Worm (Caenorhabditis elegans): ENCODE data around the gene fbxa-89.

Gene fbxa-89

DNA sequence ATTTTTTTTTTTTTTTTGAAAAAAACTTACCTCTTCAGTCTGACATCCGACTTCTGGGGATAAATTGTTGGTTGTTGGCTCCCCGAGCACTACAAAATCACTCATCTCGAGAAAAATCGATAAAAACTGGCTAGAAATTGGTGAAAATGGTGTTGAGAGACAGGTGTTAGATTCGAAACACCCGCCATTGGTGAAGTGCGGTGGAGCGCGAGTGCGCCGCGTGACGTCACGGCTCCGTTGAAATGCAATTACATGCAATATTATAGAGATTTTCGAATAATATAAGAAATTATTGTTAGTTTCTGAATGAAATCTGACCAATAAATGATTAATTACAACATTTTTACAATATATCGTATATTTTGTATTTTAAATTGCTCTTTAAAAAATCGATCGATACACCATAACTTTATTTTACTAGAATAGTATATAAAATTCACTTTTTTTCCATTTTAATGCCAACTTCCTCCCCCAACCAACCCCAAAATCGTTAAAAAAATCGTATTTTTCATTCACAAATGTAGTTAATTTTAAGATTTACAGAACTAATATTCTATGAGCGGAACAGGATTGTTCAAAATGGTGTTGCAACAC, 9.8 kb upstream of the fbxa-89 start, which contains the start of the genes Y75B8A.18 and Y75B8A.19:
Gene Y75B8A.18, minus strand, starts transcription at position 142 of the 594 bp plus-strand sequence.
Gene Y75B8A.19, plus strand, starts transcription at position 544 of the 594 bp plus-strand sequence.
- TF ChIP-seq lin-38 (GFP tag; IDR thresholded peaks at IDR 0.05) (peak; percentile 95), hif-1 (tag; optimal IDR thresholded peaks at IDR 0.05) (peak in 1 of 2 experiments; percentile 10), dve-1 (tag; optimal IDR thresholded peaks at IDR 0.05; ENCODE audit: insufficient read depth) (peak; percentile 4), unc-62 (GFP tag; optimal IDR thresholded peaks at IDR 0.05 in 1 of 2) (peak in 1 of 2 experiments; percentile 58), unc-62 (tag; optimal IDR thresholded peaks at IDR 0.05) (no peak), nhr-6 (tag; optimal IDR thresholded peaks at IDR 0.05) (peak; percentile 24), lsy-2 (tag; optimal IDR thresholded peaks at IDR 0.05) (peak in 1 of 2 experiments; percentile 56), lir-3 (tag; optimal IDR thresholded peaks at IDR 0.05) (no peak), mep-1 (tag; optimal IDR thresholded peaks at IDR 0.05) (peak; percentile 42), rbr-2 (tag; optimal IDR thresholded peaks at IDR 0.05) (peak; percentile 37), hlh-30 (tag; optimal IDR thresholded peaks at IDR 0.05; ENCODE audit: insufficient read depth) (peak; percentile 48), dpl-1 (GFP tag; optimal IDR thresholded peaks at IDR 0.05) (peak; percentile 85), fos-1 (tag; optimal IDR thresholded peaks at IDR 0.05) (no peak), mes-2 (tag; optimal IDR thresholded peaks at IDR 0.05; ENCODE audit: poor library complexity, severe bottlenecking) (peak; percentile 78), pqm-1 (tag; optimal IDR thresholded peaks at IDR 0.05) (no peak), ceh-62 (tag; optimal IDR thresholded peaks at IDR 0.05) (no peak)

DNA sequence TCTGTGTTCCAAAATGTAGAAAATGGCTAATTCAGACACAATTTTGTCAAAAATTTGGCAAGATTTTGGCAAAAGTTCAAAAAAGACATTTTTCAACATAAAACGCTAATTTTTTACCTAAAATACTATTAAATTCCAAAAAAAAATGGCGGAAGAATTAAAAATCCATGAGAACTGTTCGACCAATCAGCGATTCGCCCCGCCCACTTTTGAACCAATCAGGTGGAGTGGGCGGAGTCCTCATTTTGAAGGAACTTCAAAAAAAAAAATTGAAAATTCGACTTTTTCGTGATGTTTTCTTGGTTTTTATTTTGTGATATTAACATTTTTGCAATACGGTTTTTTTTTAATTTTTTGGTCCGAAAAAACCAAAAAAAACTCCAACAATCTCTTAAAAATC, 8.0 kb upstream of the fbxa-89 start:
- TF ChIP-seq dpl-1 (GFP tag; optimal IDR thresholded peaks at IDR 0.05) = no peak
- peak; percentile 5 for TF ChIP-seq aha-1 (tag)

DNA sequence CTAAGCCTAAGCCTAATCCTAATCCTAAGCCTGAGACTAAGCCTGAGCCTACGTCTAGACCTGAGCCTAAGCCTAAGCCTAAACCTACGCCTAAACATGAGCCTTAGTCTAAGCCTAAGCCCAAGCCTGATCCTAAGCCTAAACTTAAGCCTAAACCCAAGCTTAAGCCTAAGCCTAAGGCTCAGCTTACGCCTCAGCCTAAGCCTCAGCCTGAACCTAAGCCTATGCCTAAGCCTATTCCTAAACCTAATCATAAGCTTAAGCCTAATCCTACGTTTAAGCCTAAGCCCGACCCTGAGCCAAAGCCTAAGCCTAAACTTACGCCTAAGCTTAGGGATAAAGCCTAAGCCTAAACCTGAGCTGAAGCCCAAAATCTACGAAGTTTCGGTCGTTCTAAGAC, 5.8 kb upstream of the fbxa-89 start:
- TF ChIP-seq unc-62 (GFP tag; optimal IDR thresholded peaks at IDR 0.05 in 1 of 2) = peak in 1 of 2 experiments; percentile 27
- TF ChIP-seq unc-62 (tag; optimal IDR thresholded peaks at IDR 0.05) = no peak
- no peak for TF ChIP-seq aly-2 (tag; optimal IDR thresholded peaks at IDR 0.05)

DNA sequence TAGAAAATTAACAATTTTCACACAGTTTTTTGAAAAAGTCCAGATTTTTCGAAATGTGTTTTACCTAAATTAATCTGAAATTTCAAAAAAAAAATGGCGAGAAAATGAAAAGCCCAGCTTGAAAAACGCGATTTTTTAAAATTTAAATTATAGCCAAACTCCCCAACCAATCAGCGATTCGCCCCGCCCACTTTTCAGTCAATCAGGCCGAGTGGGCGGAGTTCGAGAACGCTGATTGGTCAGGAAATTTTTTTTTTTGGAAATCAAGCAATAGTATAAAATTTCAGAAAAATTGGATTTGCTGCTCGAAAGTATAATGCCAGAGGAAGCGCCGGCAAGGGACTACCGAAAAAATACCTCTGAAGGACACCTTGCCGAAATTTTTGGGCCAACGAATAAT, 4.4 kb upstream of the fbxa-89 start:
- TF ChIP-seq daf-16 (GFP tag; optimal IDR thresholded peaks at IDR 0.05) (no peak), daf-16 (tag; optimal IDR thresholded peaks at IDR 0.05) (no peak), lsy-2 (tag; optimal IDR thresholded peaks at IDR 0.05) (no peak), hmg-1.1 (GFP tag; IDR thresholded peaks at IDR 0.05) (no peak)

DNA sequence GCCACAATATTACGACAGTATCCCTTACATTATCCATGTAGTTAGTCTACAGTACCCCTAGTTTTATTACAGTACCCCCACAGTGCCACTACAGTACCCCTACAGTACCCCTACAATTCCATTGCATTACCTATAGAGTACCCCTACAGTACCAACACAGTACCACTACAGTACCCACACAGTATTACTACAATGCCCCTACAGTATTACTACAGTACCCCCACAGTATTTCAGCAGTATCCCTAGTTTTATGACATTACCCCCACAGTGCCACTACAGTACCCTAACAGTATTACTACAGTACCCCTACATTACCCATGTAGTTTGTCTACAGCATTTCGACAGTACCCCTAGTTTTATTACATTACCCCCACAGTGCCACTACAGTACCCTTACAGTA, 2.5 kb upstream of the fbxa-89 start:
- TF ChIP-seq F10B5.3 (tag; optimal IDR thresholded peaks at IDR 0.05) = no peak

DNA sequence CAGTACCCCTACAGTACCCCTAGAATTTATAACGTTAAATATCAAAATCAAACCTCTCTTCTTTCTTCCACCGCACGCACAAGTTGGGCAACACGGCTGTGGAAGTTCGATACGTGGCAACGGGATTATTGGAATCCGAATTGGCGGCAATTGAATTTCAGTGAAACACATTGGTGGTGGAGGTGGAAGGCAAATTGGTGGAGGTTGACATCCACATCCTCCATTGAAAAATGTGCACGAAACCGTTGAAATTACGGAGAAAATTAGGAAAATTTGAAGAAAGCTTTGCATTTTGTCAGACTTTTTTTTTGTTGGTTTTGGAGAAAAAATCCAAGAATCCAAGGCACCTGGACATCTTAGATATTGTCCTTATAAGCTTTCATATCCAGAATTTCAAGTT, 625 bp upstream of the fbxa-89 start:
- TF ChIP-seq hmg-1.1 (GFP tag; IDR thresholded peaks at IDR 0.05) = no peak
- peak; percentile 91 for TF ChIP-seq aha-1 (tag)

DNA sequence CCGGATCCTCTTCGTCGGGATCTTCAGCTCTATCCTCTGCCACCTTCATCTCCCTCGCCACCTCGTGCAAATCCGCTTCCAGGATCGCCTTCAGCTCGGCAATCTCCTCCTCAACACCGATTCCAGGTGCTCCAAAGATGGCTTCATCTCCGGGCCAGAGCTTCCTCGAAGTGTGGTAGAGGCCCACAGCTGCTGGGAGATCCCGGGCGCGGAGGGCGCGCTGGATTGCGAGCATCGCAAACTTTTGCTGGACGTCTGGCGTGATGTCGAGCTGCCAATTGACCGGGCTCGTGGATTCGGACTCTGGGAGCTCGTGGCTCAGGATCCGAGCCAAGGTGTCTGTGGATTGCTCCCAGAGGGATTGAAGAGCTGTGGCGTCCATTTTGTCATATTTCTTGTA, 9.6 kb downstream of the fbxa-89 start:
- TF ChIP-seq aha-1 (tag) (no peak), set-16 (GFP tag; IDR thresholded peaks at IDR 0.05) (peak; percentile 96), unc-39 (tag; optimal IDR thresholded peaks at IDR 0.05) (no peak)

DNA sequence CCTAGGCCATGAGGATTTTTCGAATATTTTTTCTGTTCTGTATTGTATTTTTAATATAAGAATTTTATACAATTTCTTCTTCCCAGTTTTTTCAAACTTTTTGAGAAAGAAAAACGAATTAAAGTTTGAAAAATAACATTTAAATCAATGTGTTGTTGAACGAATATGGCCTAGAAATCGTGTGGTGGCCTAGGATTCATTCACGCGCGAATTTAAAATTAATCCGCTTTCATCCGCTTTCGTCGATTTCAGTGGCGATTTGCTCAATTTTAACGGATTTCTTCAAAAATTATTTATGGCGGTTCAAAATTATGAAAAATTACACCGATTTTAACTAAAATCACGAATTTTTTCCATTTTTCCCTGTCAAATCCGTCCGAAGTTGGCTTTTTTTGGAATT, 11.3 kb downstream of the fbxa-89 start:
- no peak for TF ChIP-seq lin-13 (GFP tag; optimal IDR thresholded peaks at IDR 0.05)
- TF ChIP-seq dmd-8 (GFP tag; IDR thresholded peaks at IDR 0.05) = no peak
- TF ChIP-seq lim-7 (GFP tag; IDR thresholded peaks at IDR 0.05) = no peak
- TF ChIP-seq fkh-10 (GFP tag; optimal IDR thresholded peaks at IDR 0.05) = no peak
- TF ChIP-seq F44E2.7 (GFP tag; IDR thresholded peaks at IDR 0.05) = no peak
- no peak for TF ChIP-seq jun-1 (tag; optimal IDR thresholded peaks at IDR 0.05)
- TF ChIP-seq nhr-28 (tag; optimal IDR thresholded peaks at IDR 0.05) = no peak
- TF ChIP-seq daf-8 (GFP tag; IDR thresholded peaks at IDR 0.05) = no peak
- TF ChIP-seq duxl-1 (tag; optimal IDR thresholded peaks at IDR 0.05; ENCODE audit: poor library complexity) = no peak
- TF ChIP-seq zip-11 (GFP tag; IDR thresholded peaks at IDR 0.05) = no peak
- TF ChIP-seq attf-4 (tag; optimal IDR thresholded peaks at IDR 0.05) = no peak
